Fruit fly (Drosophila melanogaster) whole organism: Measurements from ENCODE around the gene kis.

ENCODE experiments used
- CG8478 ChIP-seq: fragments of >200 bp; optimal IDR thresholded peaks from 2 replicates; lab custom pipeline; 2018; ENCODE audit warnings: inconsistent platforms
- psq ChIP-seq: fragments of >200 bp; optimal IDR thresholded peaks from 2 replicates; lab custom pipeline; 2017
- usp ChIP-seq: fragments of >200 bp; optimal IDR thresholded peaks from 2 replicates; lab custom pipeline; 2017; ENCODE audit warnings: missing biosample characterization, missing genetic modification characterization, mixed read lengths

DNA sequence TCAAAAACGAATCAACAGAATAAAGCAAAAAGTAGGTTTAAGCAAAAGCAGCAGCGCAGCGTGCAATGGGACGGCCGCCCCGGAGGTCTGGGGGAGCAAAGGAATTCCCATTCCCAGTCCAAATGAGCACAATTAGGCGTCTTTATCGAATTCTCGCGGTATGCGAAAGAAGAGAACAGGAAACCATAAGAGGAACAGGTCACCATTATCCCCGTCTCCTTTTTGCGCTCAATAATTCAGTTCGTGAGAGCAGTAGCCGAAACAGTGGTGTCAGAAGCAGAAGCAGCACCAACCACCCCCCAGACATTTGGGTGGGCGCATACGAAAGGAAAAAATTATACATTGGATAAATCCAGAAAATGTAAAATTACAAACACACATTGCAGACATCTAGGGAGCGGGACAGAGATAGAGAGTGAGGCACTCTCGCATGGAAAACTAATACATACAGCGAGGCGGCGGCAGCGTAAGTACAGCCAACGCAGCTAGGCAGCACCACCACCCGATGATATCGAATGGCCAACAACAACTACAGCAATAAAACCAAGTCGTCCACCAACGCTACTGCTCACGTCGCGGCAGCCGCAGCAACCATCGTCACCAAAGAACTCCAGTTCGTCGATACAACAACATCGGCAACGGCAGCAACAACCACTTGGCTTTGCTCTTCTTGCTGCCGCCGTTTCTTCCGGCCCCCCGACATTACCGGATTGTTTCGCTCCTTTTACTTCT is 26.6 kb downstream of the kis start:
- TF ChIP-seq usp (GFP tag; lab: Kevin White, UChicago) (no peak), CG8478 (lab: Kevin White, UChicago) (no peak), psq (lab: Kevin White, UChicago) (no peak)
